Fruit fly (Drosophila melanogaster) whole organism, prepupa: ENCODE data around the gene Mccc1.
A peak's percentile ranks its signal among the peaks of the same experiment; 100 is the strongest.

Experiments
- Blimp-1 ChIP-seq: fragments of 200-800 bp; sonication (Bioruptor generic); optimal IDR thresholded peaks from 3 replicates; lab custom pipeline; 2017; ENCODE audit warnings: missing biosample characterization, missing genetic modification characterization, mild to moderate bottlenecking, moderate library complexity, missing genetic modification reagents
- CG10631 ChIP-seq: fragments of 200-800 bp; sonication (Bioruptor generic); optimal IDR thresholded peaks from 2 replicates; lab custom pipeline; 2016; ENCODE audit warnings: missing biosample characterization, missing genetic modification characterization
- CG10669 ChIP-seq: fragments of 200-800 bp; sonication (Bioruptor generic); optimal IDR thresholded peaks from 3 replicates; lab custom pipeline; 2018; ENCODE audit warnings: missing biosample characterization, mild to moderate bottlenecking, missing genetic modification characterization, moderate library complexity
- CG11762 ChIP-seq: fragments of 200-800 bp; sonication (Bioruptor generic); optimal IDR thresholded peaks from 3 replicates; lab custom pipeline; 2016; ENCODE audit warnings: missing biosample characterization, missing genetic modification characterization; ENCODE audit not compliant: insufficient read depth
- CG15336 ChIP-seq: fragments of 200-800 bp; sonication (Bioruptor generic); IDR thresholded peaks from 2 replicates; pipeline ENCODE4 v1.3.6; 2022; ENCODE audit warnings: missing biosample characterization, missing genetic modification characterization
- CG16779 ChIP-seq: fragments of 200-800 bp; sonication (Bioruptor generic); optimal IDR thresholded peaks from 3 replicates; lab custom pipeline; 2017; ENCODE audit warnings: missing biosample characterization, mild to moderate bottlenecking, missing genetic modification characterization
- CG3032 ChIP-seq: fragments of 200-800 bp; optimal IDR thresholded peaks from 2 replicates; lab custom pipeline; 2019; ENCODE audit warnings: missing biosample characterization, mild to moderate bottlenecking, missing genetic modification characterization, moderate library complexity
- CG31627 ChIP-seq: fragments of 200-800 bp; sonication (Bioruptor generic); optimal IDR thresholded peaks from 3 replicates; lab custom pipeline; 2016; ENCODE audit warnings: missing biosample characterization, missing genetic modification characterization
- CG32006 ChIP-seq: fragments of 200-800 bp; sonication (Bioruptor generic); optimal IDR thresholded peaks from 3 replicates; lab custom pipeline; 2017; ENCODE audit warnings: missing biosample characterization, mild to moderate bottlenecking, missing genetic modification characterization
- CG34406 ChIP-seq: fragments of 200-800 bp; sonication (Bioruptor generic); optimal IDR thresholded peaks from 3 replicates; lab custom pipeline; 2016; ENCODE audit warnings: missing biosample characterization, missing genetic modification characterization
- CG3919 ChIP-seq: fragments of 200-800 bp; sonication (Bioruptor generic); optimal IDR thresholded peaks from 3 replicates; lab custom pipeline; 2016; ENCODE audit warnings: missing biosample characterization, missing genetic modification characterization
- CG6163 ChIP-seq: fragments of 200-800 bp; sonication (Bioruptor generic); IDR thresholded peaks from 3 replicates; pipeline ENCODE4 v1.3.6; 2022; ENCODE audit warnings: missing biosample characterization, missing genetic modification characterization
- CG6792 ChIP-seq: fragments of 200-800 bp; sonication (Bioruptor generic); optimal IDR thresholded peaks from 3 replicates; lab custom pipeline; 2016; ENCODE audit warnings: missing biosample characterization, missing genetic modification characterization
- CG6854 ChIP-seq: fragments of 200-800 bp; sonication (Bioruptor generic); optimal IDR thresholded peaks from 2 replicates; lab custom pipeline; 2017; ENCODE audit warnings: missing biosample characterization, mild to moderate bottlenecking, missing genetic modification characterization
- CG7368 ChIP-seq: fragments of 200-800 bp; sonication (Bioruptor generic); optimal IDR thresholded peaks from 3 replicates; lab custom pipeline; 2016; ENCODE audit warnings: missing biosample characterization, missing genetic modification characterization
- CG8319 ChIP-seq: fragments of 200-800 bp; sonication (Bioruptor generic); optimal IDR thresholded peaks from 3 replicates; lab custom pipeline; 2016; ENCODE audit warnings: missing biosample characterization, missing genetic modification characterization
- CG8632 ChIP-seq: fragments of 200-800 bp; sonication (Bioruptor generic); optimal IDR thresholded peaks from 3 replicates; lab custom pipeline; 2016; ENCODE audit warnings: missing biosample characterization, missing genetic modification characterization
- Eip78C ChIP-seq: fragments of 200-800 bp; sonication (Bioruptor generic); peaks from one replicate; lab custom pipeline; 2016; ENCODE audit warnings: missing biosample characterization, missing genetic modification characterization
- Eip93F ChIP-seq: fragments of 200-800 bp; sonication (Bioruptor generic); optimal IDR thresholded peaks from 2 replicates; lab custom pipeline; 2016; ENCODE audit warnings: missing biosample characterization, mild to moderate bottlenecking, missing genetic modification characterization
- Gug ChIP-seq: fragments of 200-800 bp; sonication (Bioruptor generic); IDR thresholded peaks from 2 replicates; pipeline ENCODE4 v1.3.6; 2022; ENCODE audit warnings: missing biosample characterization, missing genetic modification characterization
- Hr39 ChIP-seq: fragments of 200-800 bp; sonication (Bioruptor generic); optimal IDR thresholded peaks from 2 replicates; lab custom pipeline; 2016; ENCODE audit warnings: missing biosample characterization, missing genetic modification characterization
- Lpt ChIP-seq: fragments of 200-800 bp; sonication (Bioruptor generic); optimal IDR thresholded peaks from 3 replicates; lab custom pipeline; 2016; ENCODE audit warnings: missing biosample characterization, missing genetic modification characterization
- OdsH ChIP-seq: fragments of 200-800 bp; sonication (Bioruptor generic); optimal IDR thresholded peaks from 3 replicates; lab custom pipeline; 2016; ENCODE audit warnings: missing biosample characterization, missing genetic modification characterization
- Sox102F ChIP-seq: fragments of 200-800 bp; sonication (Bioruptor generic); optimal IDR thresholded peaks from 2 replicates; lab custom pipeline; 2016; ENCODE audit warnings: missing biosample characterization, mild to moderate bottlenecking, missing genetic modification characterization
- Sox15 ChIP-seq: fragments of 200-800 bp; sonication (Bioruptor generic); optimal IDR thresholded peaks from 3 replicates; lab custom pipeline; 2016; ENCODE audit warnings: missing biosample characterization, missing genetic modification characterization
- acj6 ChIP-seq: fragments of 200-800 bp; sonication (Bioruptor generic); optimal IDR thresholded peaks from 3 replicates; lab custom pipeline; 2016; ENCODE audit warnings: missing biosample characterization, missing genetic modification characterization
- cyc ChIP-seq: fragments of 200-800 bp; sonication (Bioruptor generic); optimal IDR thresholded peaks from 3 replicates; lab custom pipeline; 2016; ENCODE audit warnings: missing biosample characterization, missing genetic modification characterization
- dsx ChIP-seq: fragments of 200-800 bp; optimal IDR thresholded peaks from 3 replicates; lab custom pipeline; 2019; ENCODE audit warnings: missing biosample characterization, mild to moderate bottlenecking, missing genetic modification characterization, moderate library complexity; ENCODE audit not compliant: poor library complexity, severe bottlenecking
- eg ChIP-seq: fragments of 200-800 bp; sonication (Bioruptor generic); IDR thresholded peaks from 3 replicates; pipeline ENCODE4 v1.3.6; 2022; ENCODE audit warnings: missing biosample characterization, missing genetic modification characterization
- lz ChIP-seq: fragments of 200-800 bp; sonication (Bioruptor generic); optimal IDR thresholded peaks from 3 replicates; lab custom pipeline; 2016; ENCODE audit warnings: missing biosample characterization, missing genetic modification characterization
- net ChIP-seq: fragments of 200-800 bp; sonication (Bioruptor generic); optimal IDR thresholded peaks from 3 replicates; lab custom pipeline; 2016; ENCODE audit warnings: missing biosample characterization, missing genetic modification characterization
- spab ChIP-seq: fragments of 200-800 bp; sonication (Bioruptor generic); optimal IDR thresholded peaks from 2 replicates; lab custom pipeline; 2017; ENCODE audit warnings: missing biosample characterization, mild to moderate bottlenecking, missing genetic modification characterization, missing genetic modification reagents
- ss ChIP-seq, 2 experiments: fragments of 200-800 bp; sonication (Bioruptor generic); optimal IDR thresholded peaks; 2 replicates in 1 of 2; 3 replicates in 1 of 2; lab custom pipeline; 2017 to 2018; ENCODE audit warnings: mild to moderate bottlenecking in 2 of 2, missing biosample characterization in 2 of 2, missing genetic modification characterization in 2 of 2, moderate library complexity in 1 of 2
- svp ChIP-seq: fragments of 200-800 bp; sonication (Bioruptor generic); peaks from one replicate; lab custom pipeline; 2016; ENCODE audit warnings: missing biosample characterization, missing genetic modification characterization
- topi ChIP-seq: fragments of 200-800 bp; sonication (Bioruptor generic); optimal IDR thresholded peaks from 3 replicates; lab custom pipeline; 2016; ENCODE audit warnings: missing biosample characterization, missing genetic modification characterization
- vri ChIP-seq: fragments of 200-800 bp; sonication (Bioruptor generic); optimal IDR thresholded peaks from 3 replicates; lab custom pipeline; 2016; ENCODE audit warnings: missing biosample characterization, mild to moderate bottlenecking, missing genetic modification characterization

Mccc1 gene

DNA sequence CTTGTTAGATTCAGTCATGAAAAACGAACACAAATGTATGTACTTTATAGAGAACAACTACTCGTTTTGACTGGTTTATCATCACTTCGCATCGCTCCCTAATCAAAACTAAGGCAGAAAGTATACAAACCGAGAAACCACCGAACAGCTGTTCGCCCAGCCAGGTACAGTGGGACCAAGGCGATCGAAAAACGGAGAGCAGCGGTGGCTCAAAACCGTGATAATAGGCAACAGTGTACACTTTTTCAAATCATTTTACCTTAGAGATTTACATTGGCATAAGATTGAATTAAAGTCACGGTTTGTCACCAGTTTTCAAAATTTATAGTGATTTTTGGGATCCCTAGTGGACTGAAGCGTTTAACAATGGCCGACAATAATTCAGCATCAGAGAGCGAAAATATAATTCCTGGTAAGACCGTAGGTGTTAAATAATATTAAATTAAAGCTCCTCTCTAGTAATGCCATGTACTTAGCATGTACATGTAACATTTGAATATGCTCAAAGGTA is 11.6 kb upstream of the Mccc1 start, which contains the start of the genes CG42233 and CG1971:
CG42233 (minus strand) TSS at position 51 of the 511 bp plus-strand sequence.
CG1971 (plus strand) TSS at position 241 of the 511 bp plus-strand sequence.
- TF ChIP-seq acj6 (GFP tag; lab: Kevin White, UChicago): peak; percentile 57
- peak; percentile 27 for TF ChIP-seq CG8319 (GFP tag; lab: Kevin White, UChicago)
- TF ChIP-seq Sox15 (GFP tag; lab: Kevin White, UChicago): peak; percentile 7
- peak; percentile 16 for TF ChIP-seq spab
- TF ChIP-seq svp: peak; percentile 84
- TF ChIP-seq OdsH (GFP tag; lab: Kevin White, UChicago): no peak
- peak; percentile 56 for TF ChIP-seq lz (GFP tag; lab: Kevin White, UChicago)
- TF ChIP-seq CG16779: peak; percentile 11
- TF ChIP-seq Gug (GFP tag; lab: Robert Waterston, UW): 0 out of 2 replicates have a peak, but pooled peaks have one; percentile 20
- peak; percentile 64 for TF ChIP-seq CG31627 (GFP tag; lab: Kevin White, UChicago)
- no peak for TF ChIP-seq Eip78C
- no peak for TF ChIP-seq CG10669 (GFP tag; lab: Kevin White, UChicago)
- peak; percentile 53; the same call in 2 of the 3 replicates for TF ChIP-seq eg (GFP tag; lab: Robert Waterston, UW)
- peak; percentile 7 for TF ChIP-seq CG11762 (GFP tag; lab: Kevin White, UChicago)
- TF ChIP-seq ss (GFP tag; optimal IDR thresholded peaks at IDR 0.05; lab: Kevin White, UChicago): no peak
- no peak for TF ChIP-seq CG3919 (GFP tag; lab: Kevin White, UChicago)
- no peak for TF ChIP-seq topi (GFP tag; lab: Kevin White, UChicago)
- TF ChIP-seq CG15336 (GFP tag; lab: Robert Waterston, UW): peak; percentile 38; the same call in 1 of the 2 replicates
- TF ChIP-seq CG10631 (GFP tag; lab: Kevin White, UChicago): peak; percentile 58
- peak; percentile 69; the same call in 2 of the 3 replicates for TF ChIP-seq CG6163 (GFP tag; lab: Robert Waterston, UW)
- TF ChIP-seq, all 60 proteins: peak for 14

DNA sequence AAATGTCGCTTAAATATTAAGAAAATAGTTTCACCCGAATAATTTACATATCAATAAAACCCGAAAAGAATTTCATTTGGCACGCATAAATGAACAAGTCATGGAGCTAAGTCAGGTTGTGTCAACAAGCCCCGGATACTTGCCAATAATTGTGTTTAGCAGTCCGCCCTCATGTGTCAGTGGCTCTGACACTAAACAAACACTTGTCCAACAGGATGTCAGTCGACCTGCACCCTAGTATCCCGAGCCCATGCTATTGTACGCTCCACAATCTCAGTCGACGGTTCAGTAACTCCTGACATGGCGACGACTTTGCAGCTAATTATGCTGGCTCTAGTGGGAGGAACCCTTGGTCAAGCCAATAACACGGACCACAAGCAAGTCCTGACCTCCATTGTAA is 7.0 kb upstream of the Mccc1 start, which contains the start of gene Ir100a:
Ir100a (plus strand) TSS at position 301 of the 400 bp plus-strand sequence.
- no peak for TF ChIP-seq CG6854 (GFP tag; lab: Kevin White, UChicago)
- TF ChIP-seq eg (GFP tag; lab: Robert Waterston, UW): no peak

DNA sequence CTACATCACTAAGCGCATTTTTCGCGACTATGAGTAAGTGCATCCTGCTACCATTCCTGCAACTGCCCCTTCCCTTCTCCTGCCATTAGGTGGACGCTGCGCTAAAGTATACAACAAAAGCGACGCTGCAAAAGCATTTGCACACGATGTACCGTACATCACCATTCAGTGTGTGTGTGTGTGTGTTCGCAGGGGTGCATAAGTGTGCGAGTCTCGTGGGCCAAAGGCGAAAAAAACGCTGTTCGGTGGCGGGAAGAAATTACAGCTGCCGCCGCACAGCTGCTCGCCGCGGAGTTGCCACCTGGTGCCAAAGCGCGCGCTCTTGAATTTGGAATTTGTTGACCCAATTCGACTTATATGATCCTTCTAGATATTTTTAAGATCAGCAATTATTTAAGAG is 750 bp upstream of the Mccc1 start:
- TF ChIP-seq CG6854 (GFP tag; lab: Kevin White, UChicago) (peak; percentile 52), ss (GFP tag; optimal IDR thresholded peaks at IDR 0.05; lab: Kevin White, UChicago) (no peak), svp (peak; percentile 97), lz (GFP tag; lab: Kevin White, UChicago) (no peak), CG3032 (tag; lab: Kevin White, UChicago) (no peak), CG6792 (GFP tag; lab: Kevin White, UChicago) (no peak), Hr39 (GFP tag; lab: Kevin White, UChicago) (no peak), spab (no peak), CG32006 (no peak)

DNA sequence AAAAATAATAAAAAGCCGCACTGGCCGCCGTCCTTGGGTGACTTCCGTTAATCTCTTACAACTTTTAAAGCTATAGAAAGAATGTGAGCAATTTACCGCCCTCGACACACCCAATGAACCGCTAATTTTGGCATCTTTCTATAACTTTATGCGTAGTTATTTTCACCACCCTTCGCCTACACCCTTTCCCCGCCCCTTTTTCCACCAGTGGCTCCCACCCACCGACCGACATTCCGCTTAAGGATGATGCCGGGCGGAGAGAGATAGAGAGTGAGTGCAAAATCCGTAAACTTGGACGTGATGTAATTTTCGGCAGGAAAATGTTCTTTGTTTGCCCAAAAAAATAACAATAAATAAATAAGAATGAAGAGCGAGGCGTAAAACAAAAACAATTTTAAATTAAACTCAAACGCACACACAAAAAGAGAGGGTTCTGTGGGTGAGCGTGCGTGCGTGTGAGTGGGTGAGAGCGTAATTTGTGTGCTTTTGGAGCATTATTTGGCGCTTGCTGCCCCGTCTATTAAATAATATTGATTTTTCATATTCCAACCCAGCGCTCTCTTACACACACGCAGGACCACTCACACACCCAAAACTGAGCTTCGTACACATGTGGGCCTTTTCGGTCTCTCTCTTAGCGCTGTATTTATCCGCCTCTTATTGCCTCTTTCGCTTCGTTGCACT is 16.1 kb downstream of the Mccc1 start:
- peak; percentile 8 for TF ChIP-seq Eip93F (GFP tag; lab: Kevin White, UChicago)
- TF ChIP-seq vri (GFP tag; lab: Kevin White, UChicago): peak; percentile 99
- TF ChIP-seq cyc (GFP tag; lab: Kevin White, UChicago): no peak
- TF ChIP-seq CG6854 (GFP tag; lab: Kevin White, UChicago): peak; percentile 40
- TF ChIP-seq, all 60 proteins: peak for 3

DNA sequence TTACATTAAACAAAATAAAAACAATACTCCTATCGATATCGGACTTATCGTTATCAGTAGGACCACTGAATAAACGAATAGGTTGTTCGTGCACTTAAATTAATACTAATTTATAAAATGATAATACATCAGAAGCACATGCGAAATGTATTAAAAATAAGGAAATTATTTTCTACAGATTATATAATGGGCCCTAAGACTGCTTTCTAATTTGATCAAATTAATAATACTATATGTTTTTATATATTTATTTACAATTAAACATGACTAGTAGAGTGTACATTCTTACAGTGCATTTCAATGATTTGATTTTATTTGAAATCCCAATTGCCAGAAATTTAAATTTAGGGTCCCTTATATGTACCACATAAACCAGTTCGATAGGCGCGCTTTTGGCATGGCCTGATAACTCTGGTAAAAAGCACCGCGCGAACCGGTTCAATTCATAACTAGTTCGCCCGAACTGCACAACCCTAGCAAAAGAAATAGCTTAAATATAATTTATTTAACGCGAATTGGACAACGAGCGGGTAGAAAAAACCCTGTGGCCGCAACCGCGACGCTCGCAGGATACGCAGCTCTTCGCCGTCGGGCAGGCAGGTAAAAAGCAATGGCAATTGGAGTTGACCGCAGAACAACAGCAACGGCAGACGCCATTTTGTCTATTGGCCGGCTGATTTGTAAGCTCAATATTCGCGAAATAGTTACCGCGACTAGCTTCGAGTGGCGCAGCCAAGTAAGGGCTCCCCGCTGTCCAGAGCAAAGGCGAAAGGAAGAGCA is 16.9 kb downstream of the Mccc1 start, which contains the start of the genes CG2126 and faf:
CG2126 (minus strand) TSS at position 70 of the 780 bp plus-strand sequence.
faf (plus strand) TSS at position 438 of the 780 bp plus-strand sequence.
- peak; percentile 70 for TF ChIP-seq CG8632
- peak; percentile 39 for TF ChIP-seq CG11762 (GFP tag; lab: Kevin White, UChicago)
- peak; percentile 64; the same call in 2 of the 3 replicates for TF ChIP-seq CG6163 (GFP tag; lab: Robert Waterston, UW)
- TF ChIP-seq CG7368 (GFP tag; lab: Kevin White, UChicago): no peak
- peak; percentile 42 for TF ChIP-seq Blimp-1 (GFP tag; lab: Kevin White, UChicago)
- TF ChIP-seq CG34406 (GFP tag; lab: Kevin White, UChicago): peak; percentile 56
- TF ChIP-seq Sox15 (GFP tag; lab: Kevin White, UChicago): peak; percentile 55
- no peak for TF ChIP-seq Sox102F (GFP tag; lab: Kevin White, UChicago)
- no peak for TF ChIP-seq ss (GFP tag; optimal IDR thresholded peaks at IDR 0.05; lab: Kevin White, UChicago)
- peak; percentile 53 for TF ChIP-seq CG6792 (GFP tag; lab: Kevin White, UChicago)
- TF ChIP-seq Gug (GFP tag; lab: Robert Waterston, UW): peak; percentile 63
- peak; percentile 5 for TF ChIP-seq vri (GFP tag; lab: Kevin White, UChicago)
- TF ChIP-seq Lpt: peak; percentile 42
- TF ChIP-seq net (GFP tag; lab: Kevin White, UChicago): peak; percentile 64
- peak; percentile 75 for TF ChIP-seq eg (GFP tag; lab: Robert Waterston, UW)
- no peak for TF ChIP-seq CG3919 (GFP tag; lab: Kevin White, UChicago)
- TF ChIP-seq OdsH (GFP tag; lab: Kevin White, UChicago): no peak
- TF ChIP-seq spab: no peak
- no peak for TF ChIP-seq dsx (GFP tag; lab: Kevin White, UChicago)
- TF ChIP-seq Eip78C: no peak
